Fruit fly (Drosophila melanogaster) whole organism, pupa: ENCODE measurements around the gene CG6985.

Experiments
- CG10348 ChIP-seq: fragments of 200-800 bp; sonication (Bioruptor generic); IDR thresholded peaks from 2 replicates; pipeline ENCODE4 v1.3.6; 2022; ENCODE audit warnings: missing biosample characterization, missing genetic modification characterization
- CG12605 ChIP-seq: fragments of 200-800 bp; sonication (Bioruptor generic); IDR thresholded peaks from 2 replicates; pipeline ENCODE4 v1.3.6; 2022; ENCODE audit warnings: missing biosample characterization, missing genetic modification characterization
- CG13204 ChIP-seq: fragments of 200-800 bp; sonication (Bioruptor generic); optimal IDR thresholded peaks from 2 replicates; lab custom pipeline; 2018; ENCODE audit warnings: missing biosample characterization, mild to moderate bottlenecking, missing genetic modification characterization, moderate library complexity
- CG14655 ChIP-seq: fragments of 200-800 bp; sonication (Bioruptor generic); optimal IDR thresholded peaks from 3 replicates; lab custom pipeline; 2017; ENCODE audit warnings: mild to moderate bottlenecking, missing biosample characterization, missing genetic modification reagents, missing genetic modification characterization
- CG15710 ChIP-seq: fragments of 200-800 bp; sonication (Bioruptor generic); optimal IDR thresholded peaks from 2 replicates; lab custom pipeline; 2018; ENCODE audit warnings: missing biosample characterization, mild to moderate bottlenecking, missing genetic modification characterization, moderate library complexity
- CG17806 ChIP-seq: fragments of 200-800 bp; sonication (Bioruptor generic); optimal IDR thresholded peaks from 2 replicates; lab custom pipeline; 2018; ENCODE audit warnings: missing biosample characterization, mild to moderate bottlenecking, missing genetic modification characterization, moderate library complexity
- CG32121 ChIP-seq: fragments of 200-800 bp; sonication (Bioruptor generic); IDR thresholded peaks from 2 replicates; pipeline ENCODE4 v1.3.6; 2022; ENCODE audit warnings: missing biosample characterization, missing genetic modification characterization
- CG34367 ChIP-seq: fragments of 200-800 bp; sonication (Bioruptor generic); optimal IDR thresholded peaks from 2 replicates; lab custom pipeline; 2018; ENCODE audit warnings: missing biosample characterization, mild to moderate bottlenecking, missing genetic modification characterization
- CG4496 ChIP-seq: fragments of 200-800 bp; sonication (Bioruptor generic); IDR thresholded peaks from 3 replicates; pipeline ENCODE4 v1.3.6; 2022; ENCODE audit warnings: missing biosample characterization, missing genetic modification characterization
- CG8159 ChIP-seq: fragments of 200-800 bp; sonication (Bioruptor generic); optimal IDR thresholded peaks from 3 replicates; lab custom pipeline; 2018; ENCODE audit warnings: missing biosample characterization, mild to moderate bottlenecking, missing genetic modification characterization, moderate library complexity
- CG8301 ChIP-seq: fragments of 200-800 bp; sonication (Bioruptor generic); optimal IDR thresholded peaks from 2 replicates; lab custom pipeline; 2018; ENCODE audit warnings: missing biosample characterization, mild to moderate bottlenecking, missing genetic modification characterization
- CG9948 ChIP-seq: fragments of 200-800 bp; sonication (Bioruptor generic); optimal IDR thresholded peaks from 2 replicates; lab custom pipeline; 2018; ENCODE audit warnings: missing biosample characterization, mild to moderate bottlenecking, missing genetic modification characterization, moderate library complexity
- D1 ChIP-seq: fragments of 200-800 bp; sonication (Bioruptor generic); optimal IDR thresholded peaks from 2 replicates; lab custom pipeline; 2018; ENCODE audit warnings: missing biosample characterization, mild to moderate bottlenecking, missing genetic modification characterization, moderate library complexity
- EcR ChIP-seq: fragments of 200-800 bp; sonication (Bioruptor generic); optimal IDR thresholded peaks from 3 replicates; lab custom pipeline; 2019; ENCODE audit warnings: missing biosample characterization, missing genetic modification characterization, mild to moderate bottlenecking, moderate library complexity, missing genetic modification reagents
- Ets98B ChIP-seq: fragments of 200-800 bp; sonication (Bioruptor generic); IDR thresholded peaks from 2 replicates; pipeline ENCODE4 v1.3.6; 2022; ENCODE audit warnings: missing biosample characterization, missing genetic modification characterization
- Pif1A ChIP-seq: fragments of 200-800 bp; sonication (Bioruptor generic); optimal IDR thresholded peaks from 3 replicates; lab custom pipeline; 2016; ENCODE audit warnings: missing biosample characterization, missing genetic modification characterization
- Pif1B ChIP-seq: fragments of 200-800 bp; sonication (Bioruptor generic); optimal IDR thresholded peaks from 3 replicates; lab custom pipeline; 2016; ENCODE audit warnings: missing biosample characterization, missing genetic modification characterization
- Snoo ChIP-seq: fragments of 200-800 bp; sonication (Bioruptor generic); optimal IDR thresholded peaks from 3 replicates; lab custom pipeline; 2017; ENCODE audit warnings: missing biosample characterization, mild to moderate bottlenecking, missing genetic modification characterization, inconsistent platforms
- fd96Ca ChIP-seq: fragments of 200-800 bp; sonication (Bioruptor generic); IDR thresholded peaks from 3 replicates; pipeline ENCODE4 v1.3.6; 2022; ENCODE audit warnings: missing biosample characterization, missing genetic modification characterization
- gl ChIP-seq: fragments of 200-800 bp; sonication (Bioruptor generic); optimal IDR thresholded peaks from 2 replicates; lab custom pipeline; 2018; ENCODE audit warnings: missing biosample characterization, mild to moderate bottlenecking, missing genetic modification characterization
- rn ChIP-seq: fragments of 200-800 bp; sonication (Bioruptor generic); IDR thresholded peaks from 2 replicates; pipeline ENCODE4 v1.3.6; 2022; ENCODE audit warnings: missing biosample characterization, missing genetic modification characterization

Gene CG6985

DNA sequence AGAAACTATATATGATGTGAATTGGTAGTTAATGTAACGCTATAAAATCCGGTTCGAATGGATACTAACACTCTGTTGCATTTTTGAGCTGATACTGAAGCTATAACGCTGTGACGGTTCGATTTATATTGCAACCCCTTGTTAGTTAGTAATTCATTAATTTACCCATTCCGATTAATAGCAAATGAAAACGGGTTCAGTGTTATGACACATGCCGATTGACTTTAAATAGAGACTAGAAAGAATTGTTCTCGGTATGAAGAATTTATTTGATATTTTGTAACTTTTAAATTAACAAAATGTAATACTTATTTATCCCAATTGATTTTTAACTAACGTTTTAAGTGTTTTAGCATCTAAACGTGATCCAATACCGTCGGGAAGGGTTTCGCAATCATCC, 27.7 kb downstream of the CG6985 start, which contains the start of gene CG43091:
Gene CG43091, minus strand, starts transcription at position 101 of the 400 bp plus-strand sequence.
- no peak for TF ChIP-seq CG10348 (GFP tag; lab: Robert Waterston, UW)
- TF ChIP-seq CG13204 (GFP tag; lab: Kevin White, UChicago) = no peak
- no peak for TF ChIP-seq D1
- no peak for TF ChIP-seq CG17806 (tag; lab: Kevin White, UChicago)
- no peak for TF ChIP-seq Ets98B (GFP tag; lab: Robert Waterston, UW)
- TF ChIP-seq CG34367 (tag; lab: Kevin White, UChicago) = no peak
- no peak for TF ChIP-seq CG14655 (GFP tag; lab: Kevin White, UChicago)
- no peak for TF ChIP-seq rn (GFP tag; lab: Robert Waterston, UW)
- TF ChIP-seq EcR (GFP tag; lab: Kevin White, UChicago) = no peak
- TF ChIP-seq CG12605 (GFP tag; lab: Robert Waterston, UW) = no peak
- no peak for TF ChIP-seq CG9948 (tag; lab: Kevin White, UChicago)
- no peak for TF ChIP-seq CG15710 (tag; lab: Kevin White, UChicago)
- TF ChIP-seq CG8159 (tag; lab: Kevin White, UChicago) = no peak
- TF ChIP-seq fd96Ca (GFP tag; lab: Robert Waterston, UW) = no peak

DNA sequence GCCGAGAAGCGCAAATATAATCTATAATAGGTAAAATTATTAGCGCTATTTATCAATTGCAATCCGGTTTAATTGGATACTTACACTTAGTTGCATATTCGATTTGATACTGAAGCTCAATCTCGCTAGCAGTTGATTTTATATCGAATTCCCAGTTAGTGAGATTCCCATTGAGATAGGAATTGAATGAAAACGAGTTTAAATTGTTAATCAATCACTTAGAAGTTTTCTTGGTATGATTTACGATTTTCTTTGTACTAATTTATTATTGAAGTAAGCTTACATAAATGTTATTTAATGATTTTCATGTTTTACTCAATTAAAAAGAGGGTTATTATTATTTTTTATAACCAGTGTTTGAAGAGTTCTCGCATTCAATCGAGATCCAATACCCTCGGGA, 28.6 kb downstream of the CG6985 start, which contains the start of gene CG43092:
Gene CG43092, minus strand, starts transcription at position 101 of the 400 bp plus-strand sequence.
- TF ChIP-seq rn (GFP tag; lab: Robert Waterston, UW) = no peak
- no peak for TF ChIP-seq EcR (GFP tag; lab: Kevin White, UChicago)
- no peak for TF ChIP-seq CG12605 (GFP tag; lab: Robert Waterston, UW)
- TF ChIP-seq Snoo = no peak
- TF ChIP-seq gl (tag; lab: Kevin White, UChicago) = no peak
- TF ChIP-seq CG9948 (tag; lab: Kevin White, UChicago) = no peak
- no peak for TF ChIP-seq CG32121 (GFP tag; lab: Robert Waterston, UW)
- TF ChIP-seq CG14655 (GFP tag; lab: Kevin White, UChicago) = no peak
- TF ChIP-seq CG10348 (GFP tag; lab: Robert Waterston, UW) = no peak
- TF ChIP-seq CG13204 (GFP tag; lab: Kevin White, UChicago) = no peak
- no peak for TF ChIP-seq fd96Ca (GFP tag; lab: Robert Waterston, UW)
- TF ChIP-seq Pif1B (GFP tag; lab: Kevin White, UChicago) = no peak
- TF ChIP-seq CG15710 (tag; lab: Kevin White, UChicago) = no peak
- TF ChIP-seq Pif1A = no peak
- no peak for TF ChIP-seq CG34367 (tag; lab: Kevin White, UChicago)
- no peak for TF ChIP-seq CG17806 (tag; lab: Kevin White, UChicago)

DNA sequence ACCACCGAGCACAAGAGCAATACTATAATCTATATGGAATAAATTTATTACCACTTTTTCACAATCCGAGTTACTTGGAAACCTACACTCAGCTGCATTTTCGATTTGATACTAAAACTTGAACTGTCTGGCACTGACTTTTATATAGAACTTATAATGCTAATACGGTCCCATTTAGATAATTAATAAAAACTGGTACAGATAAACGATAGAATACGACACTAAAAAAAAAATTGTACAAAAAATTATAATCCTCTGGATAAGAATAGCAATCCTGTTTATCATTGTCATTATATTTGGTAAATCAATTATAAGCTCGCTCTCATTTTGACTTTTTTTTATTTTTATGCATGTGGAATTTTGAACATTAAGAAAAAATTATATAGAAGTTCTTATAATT, 29.3 kb downstream of the CG6985 start, which contains the start of gene CG43093:
Gene CG43093, minus strand, starts transcription at position 101 of the 400 bp plus-strand sequence.
- no peak for TF ChIP-seq CG8159 (tag; lab: Kevin White, UChicago)
- no peak for TF ChIP-seq fd96Ca (GFP tag; lab: Robert Waterston, UW)
- TF ChIP-seq CG17806 (tag; lab: Kevin White, UChicago) = no peak

DNA sequence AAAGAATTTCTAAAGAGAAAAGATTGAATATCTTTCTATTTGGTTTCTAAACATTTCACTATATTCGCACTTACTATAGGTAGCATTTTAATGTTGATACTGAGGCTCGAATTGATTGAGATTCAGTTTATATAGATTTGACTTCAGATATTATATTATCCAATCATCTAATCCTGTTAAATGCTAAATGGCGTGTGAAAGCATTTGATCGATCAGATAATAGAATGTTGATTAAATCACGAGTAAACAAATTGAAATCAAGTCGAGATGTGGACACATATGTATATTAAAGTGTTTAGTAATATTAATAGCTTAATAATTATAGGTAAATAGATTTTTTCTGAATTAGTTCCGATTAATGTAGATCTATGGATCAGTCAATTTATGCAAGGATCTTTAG, 29.9 kb downstream of the CG6985 start, which contains the start of gene CG43094:
Gene CG43094, minus strand, starts transcription at position 101 of the 400 bp plus-strand sequence.
- TF ChIP-seq CG15710 (tag; lab: Kevin White, UChicago) (no peak), Ets98B (GFP tag; lab: Robert Waterston, UW) (no peak), CG4496 (no peak), CG32121 (GFP tag; lab: Robert Waterston, UW) (no peak), CG17806 (tag; lab: Kevin White, UChicago) (no peak), CG13204 (GFP tag; lab: Kevin White, UChicago) (no peak), CG12605 (GFP tag; lab: Robert Waterston, UW) (no peak), Pif1B (GFP tag; lab: Kevin White, UChicago) (no peak), gl (tag; lab: Kevin White, UChicago) (no peak), D1 (no peak), CG9948 (tag; lab: Kevin White, UChicago) (no peak), rn (GFP tag; lab: Robert Waterston, UW) (no peak), CG34367 (tag; lab: Kevin White, UChicago) (no peak), fd96Ca (GFP tag; lab: Robert Waterston, UW) (no peak), CG10348 (GFP tag; lab: Robert Waterston, UW) (no peak)

DNA sequence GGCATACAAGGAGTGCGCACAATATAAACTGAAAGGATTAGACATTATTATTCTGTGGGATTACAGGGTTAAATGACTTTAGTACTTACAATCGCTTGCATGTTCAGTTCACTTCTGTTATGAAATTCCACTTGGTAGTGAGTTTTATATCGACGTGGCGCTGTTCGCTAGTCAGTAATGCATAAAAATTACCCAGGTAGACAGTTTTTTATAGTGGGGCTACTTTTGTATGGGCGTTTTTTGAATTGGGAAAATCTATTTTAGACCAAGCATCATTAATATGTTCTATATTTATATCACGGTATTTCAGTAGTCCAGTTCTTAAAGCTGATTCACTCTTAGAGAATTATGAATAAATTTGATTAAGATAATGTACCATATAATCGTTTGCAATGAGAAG, 30.7 kb downstream of the CG6985 start, which contains the start of gene CG43095:
Gene CG43095, minus strand, starts transcription at position 101 of the 400 bp plus-strand sequence.
- TF ChIP-seq rn (GFP tag; lab: Robert Waterston, UW) (no peak), CG8301 (no peak), Snoo (no peak), CG15710 (tag; lab: Kevin White, UChicago) (no peak), Pif1B (GFP tag; lab: Kevin White, UChicago) (no peak), CG32121 (GFP tag; lab: Robert Waterston, UW) (no peak), CG8159 (tag; lab: Kevin White, UChicago) (no peak), CG34367 (tag; lab: Kevin White, UChicago) (no peak), Ets98B (GFP tag; lab: Robert Waterston, UW) (no peak), CG4496 (no peak)
- TF ChIP-seq, all 21 proteins: peak for 0

DNA sequence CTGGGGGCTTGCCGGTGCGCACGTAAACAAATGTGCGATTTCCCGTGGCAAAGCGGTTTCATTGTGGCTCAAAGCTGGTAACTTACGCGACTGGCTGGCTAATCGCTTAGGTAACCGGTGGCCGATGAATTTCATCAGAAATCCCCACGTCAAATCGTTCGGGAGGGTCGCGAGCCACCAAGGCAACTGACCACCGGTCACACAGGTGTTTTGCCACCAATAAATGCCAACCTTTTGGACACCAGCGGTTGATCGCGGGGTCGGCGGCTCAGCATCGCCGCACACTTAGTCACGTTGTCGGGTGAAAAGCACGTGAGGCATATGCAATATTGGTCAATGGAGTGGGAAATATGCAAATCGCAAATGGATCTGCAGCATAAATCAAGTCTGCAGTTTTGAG, 35.5 kb downstream of the CG6985 start:
- no peak for TF ChIP-seq EcR (GFP tag; lab: Kevin White, UChicago)
- TF ChIP-seq Pif1B (GFP tag; lab: Kevin White, UChicago) = no peak
- TF ChIP-seq CG15710 (tag; lab: Kevin White, UChicago) = no peak
- no peak for TF ChIP-seq CG9948 (tag; lab: Kevin White, UChicago)
- TF ChIP-seq CG4496 = no peak
- TF ChIP-seq CG8301 = no peak
- TF ChIP-seq gl (tag; lab: Kevin White, UChicago) = no peak
- TF ChIP-seq CG10348 (GFP tag; lab: Robert Waterston, UW) = no peak
- no peak for TF ChIP-seq fd96Ca (GFP tag; lab: Robert Waterston, UW)
- TF ChIP-seq CG12605 (GFP tag; lab: Robert Waterston, UW) = no peak
- TF ChIP-seq CG34367 (tag; lab: Kevin White, UChicago) = no peak
- no peak for TF ChIP-seq CG8159 (tag; lab: Kevin White, UChicago)
- no peak for TF ChIP-seq Ets98B (GFP tag; lab: Robert Waterston, UW)
- no peak for TF ChIP-seq CG13204 (GFP tag; lab: Kevin White, UChicago)
- TF ChIP-seq Snoo = no peak
- TF ChIP-seq CG32121 (GFP tag; lab: Robert Waterston, UW) = no peak
- TF ChIP-seq Pif1A = no peak
